ENCODE assay signal across 4 worm cellular contexts in the genomic region with DNA sequence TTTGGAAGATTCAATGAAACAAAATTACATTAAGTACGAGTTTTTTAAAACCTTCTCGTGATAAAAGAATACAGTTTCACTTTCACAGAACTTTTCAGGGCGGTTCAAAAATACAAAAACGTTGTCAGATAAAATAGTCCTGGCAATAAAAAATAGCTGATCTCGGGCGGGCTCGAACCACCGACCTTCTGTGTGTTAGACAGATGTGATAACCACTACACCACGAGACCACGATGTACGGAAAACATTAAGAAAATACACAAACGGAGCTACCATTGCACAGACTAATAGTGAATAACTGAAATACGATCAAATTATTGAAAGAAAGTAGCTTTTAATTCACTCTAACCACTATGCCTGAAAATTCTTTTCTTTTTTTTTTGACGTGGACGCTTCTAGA.
TF ChIP-seq lines count a peak whose summit lies in the region.

No protein-coding gene starts in this region.

TF ChIP-seq in whole organism, L2 larva, 48 proteins besides CTCF, POLR2A, EP300 and RAD21:
- no peak for TF ChIP-seq elt-3 (tag; optimal IDR thresholded peaks at IDR 0.05; lab: Kevin White, UChicago)
- TF ChIP-seq mbf-1 (tag; optimal IDR thresholded peaks at IDR 0.05; lab: Kevin White, UChicago), result no peak
- TF ChIP-seq nhr-21 (tag; optimal IDR thresholded peaks at IDR 0.05; lab: Kevin White, UChicago), result peak; percentile 10
- peak; percentile 2 for TF ChIP-seq nhr-6 (tag; optimal IDR thresholded peaks at IDR 0.05; lab: Kevin White, UChicago)
- TF ChIP-seq nhr-129 (tag; optimal IDR thresholded peaks at IDR 0.05; lab: Kevin White, UChicago), result peak; percentile 34
- no peak for TF ChIP-seq ztf-1 (GFP tag; conservative IDR thresholded peaks at IDR 0.05; lab: Robert Waterston, UW)
- no peak for TF ChIP-seq sem-4 (tag; optimal IDR thresholded peaks at IDR 0.05; lab: Kevin White, UChicago)
- TF ChIP-seq ama-1 (optimal IDR thresholded peaks at IDR 0.05; lab: Kevin White, UChicago), result peak; percentile 49
- peak in 1 of 2 experiments; percentile 16 for TF ChIP-seq lsy-2 (tag; optimal IDR thresholded peaks at IDR 0.05; lab: Kevin White, UChicago)
- peak; percentile 46 for TF ChIP-seq crh-2 (tag; optimal IDR thresholded peaks at IDR 0.05; lab: Kevin White, UChicago)
- peak; percentile 23 for TF ChIP-seq sma-9 (GFP tag; optimal IDR thresholded peaks at IDR 0.05; lab: Kevin White, UChicago)
- no peak for TF ChIP-seq sma-9 (tag; optimal IDR thresholded peaks at IDR 0.05; lab: Kevin White, UChicago)
- TF ChIP-seq gmeb-1 (tag; optimal IDR thresholded peaks at IDR 0.05; lab: Kevin White, UChicago), result peak; percentile 3
- no peak for TF ChIP-seq C34F6.9 (tag; optimal IDR thresholded peaks at IDR 0.05; lab: Kevin White, UChicago)
- TF ChIP-seq F13H6.1 (tag; optimal IDR thresholded peaks at IDR 0.05; lab: Kevin White, UChicago), result peak; percentile 22
- TF ChIP-seq fos-1 (tag; optimal IDR thresholded peaks at IDR 0.05; lab: Kevin White, UChicago), result peak; percentile 10
- peak; percentile 8 for TF ChIP-seq ztf-4 (tag; optimal IDR thresholded peaks at IDR 0.05; lab: Kevin White, UChicago)
- peak; percentile 19 for TF ChIP-seq sma-3 (GFP tag; optimal IDR thresholded peaks at IDR 0.05; lab: Kevin White, UChicago)

TF ChIP-seq in whole organism, L4 larva, 104 proteins besides CTCF, POLR2A, EP300 and RAD21 (continues in another document):
- TF ChIP-seq ZK337.2 (GFP tag; IDR thresholded peaks at IDR 0.05; lab: Robert Waterston, UW), result no peak
- peak; percentile 78; the same call in 1 of the 2 replicates for TF ChIP-seq mdt-29 (GFP tag; IDR thresholded peaks at IDR 0.05; lab: Robert Waterston, UW)
- TF ChIP-seq mxl-2 (GFP tag; conservative IDR thresholded peaks at IDR 0.05; lab: Robert Waterston, UW), result no peak
- TF ChIP-seq unc-130 (GFP tag; optimal IDR thresholded peaks at IDR 0.05; lab: Kevin White, UChicago), result no peak
- no peak for TF ChIP-seq jun-1 (tag; optimal IDR thresholded peaks at IDR 0.05; lab: Kevin White, UChicago)
- peak in 1 of 2 experiments; percentile 34 for TF ChIP-seq lsy-2 (tag; optimal IDR thresholded peaks at IDR 0.05; lab: Kevin White, UChicago)
- TF ChIP-seq hlh-11 (tag; optimal IDR thresholded peaks at IDR 0.05; lab: Kevin White, UChicago), result peak; percentile 39
- TF ChIP-seq arid-1 (GFP tag; conservative IDR thresholded peaks at IDR 0.05; lab: Robert Waterston, UW), result peak; percentile 69; the same call in 1 of the 2 replicates
- no peak for TF ChIP-seq daf-8 (GFP tag; IDR thresholded peaks at IDR 0.05; lab: Robert Waterston, UW)
- TF ChIP-seq vab-7 (GFP tag; IDR thresholded peaks at IDR 0.05; lab: Robert Waterston, UW), result peak; percentile 80
- TF ChIP-seq aly-2 (tag; optimal IDR thresholded peaks at IDR 0.05; lab: Kevin White, UChicago), result no peak
- TF ChIP-seq F26F4.8 (GFP tag; conservative IDR thresholded peaks at IDR 0.05; lab: Robert Waterston, UW), result 0 out of 2 replicates have a peak, but pooled peaks have one; percentile 31
- no peak for TF ChIP-seq nhr-25 (tag; optimal IDR thresholded peaks at IDR 0.05; lab: Kevin White, UChicago; ENCODE audit: borderline replicate concordance, insufficient read depth)
- no peak for TF ChIP-seq ZK546.5 (tag; optimal IDR thresholded peaks at IDR 0.05; lab: Kevin White, UChicago)
- TF ChIP-seq nhr-237 (tag; optimal IDR thresholded peaks at IDR 0.05; lab: Kevin White, UChicago), result no peak
- TF ChIP-seq ceh-82 (tag; optimal IDR thresholded peaks at IDR 0.05; lab: Kevin White, UChicago), result no peak
- 0 out of 2 replicates have a peak, but pooled peaks have one; percentile 14 for TF ChIP-seq Y48G9A.11 (GFP tag; IDR thresholded peaks at IDR 0.05; lab: Robert Waterston, UW)
- TF ChIP-seq gei-8 (GFP tag; optimal IDR thresholded peaks at IDR 0.05; lab: Kevin White, UChicago), result no peak
- no peak for TF ChIP-seq snpc-1.2 (GFP tag; IDR thresholded peaks at IDR 0.05; lab: Robert Waterston, UW)
- TF ChIP-seq daf-19 (GFP tag; conservative IDR thresholded peaks at IDR 0.05; lab: Robert Waterston, UW), result peak; percentile 67; the same call in 1 of the 2 replicates
- TF ChIP-seq duxl-1 (tag; optimal IDR thresholded peaks at IDR 0.05; lab: Kevin White, UChicago; ENCODE audit: poor library complexity), result no peak
- TF ChIP-seq lin-13 (GFP tag; optimal IDR thresholded peaks at IDR 0.05; lab: Kevin White, UChicago), result no peak

TF ChIP-seq in whole organism, late embryonic, 69 proteins besides CTCF, POLR2A, EP300 and RAD21:
- TF ChIP-seq ceh-2 (tag; optimal IDR thresholded peaks at IDR 0.05; lab: Kevin White, UChicago) (no peak), elt-2 (tag; optimal IDR thresholded peaks at IDR 0.05; lab: Kevin White, UChicago) (peak; percentile 35)

TF ChIP-seq in whole organism, mixed stage, embryonic, 35 proteins besides CTCF, POLR2A, EP300 and RAD21:
- TF ChIP-seq zip-8 (tag; optimal IDR thresholded peaks at IDR 0.05; lab: Kevin White, UChicago) (no peak), sptf-1 (tag; optimal IDR thresholded peaks at IDR 0.05; lab: Kevin White, UChicago) (peak; percentile 1)
